Fruit fly (Drosophila melanogaster) Kc167 (cell line): ENCODE results near the gene Manf.

Experiments used
- Myc ChIP-seq: fragments of >200 bp; optimal IDR thresholded peaks from 2 replicates; lab custom pipeline; 2017; ENCODE audit warnings: missing external identifiers
- Sin3A ChIP-seq: fragments of >200 bp; optimal IDR thresholded peaks from 2 replicates; lab custom pipeline; 2018; ENCODE audit warnings: missing external identifiers
- h ChIP-seq: fragments of >200 bp; optimal IDR thresholded peaks from 3 replicates; lab custom pipeline; 2018; ENCODE audit warnings: missing external identifiers
- insv ChIP-seq: fragments of >200 bp; optimal IDR thresholded peaks from 3 replicates; lab custom pipeline; 2018; ENCODE audit warnings: missing external identifiers
- psq ChIP-seq: fragments of >200 bp; optimal IDR thresholded peaks from 2 replicates; lab custom pipeline; 2017; ENCODE audit warnings: missing external identifiers
- ttk ChIP-seq: sonication (Bioruptor generic); optimal IDR thresholded peaks from 2 replicates; lab custom pipeline; 2017; ENCODE audit warnings: missing external identifiers

The Manf gene

DNA sequence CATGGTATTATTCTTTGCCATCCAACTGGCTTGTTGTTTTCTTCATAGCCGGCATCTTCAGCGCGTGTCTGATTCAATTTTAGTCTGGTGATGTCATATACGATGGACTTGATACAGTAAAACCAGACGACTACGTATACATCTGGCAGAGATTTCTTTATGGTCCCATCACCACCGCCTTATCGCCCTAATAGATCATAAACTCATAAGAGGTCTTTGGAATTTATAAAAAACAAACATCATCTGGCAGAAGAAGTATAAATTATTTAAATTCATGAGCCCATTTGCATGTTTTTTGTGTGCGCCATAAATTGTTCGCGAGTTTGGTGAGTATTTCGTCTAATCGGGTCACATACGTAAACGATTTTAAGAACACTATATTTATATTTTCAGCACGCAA lies 915 bp upstream of the Manf start:
- TF ChIP-seq ttk: no peak

DNA sequence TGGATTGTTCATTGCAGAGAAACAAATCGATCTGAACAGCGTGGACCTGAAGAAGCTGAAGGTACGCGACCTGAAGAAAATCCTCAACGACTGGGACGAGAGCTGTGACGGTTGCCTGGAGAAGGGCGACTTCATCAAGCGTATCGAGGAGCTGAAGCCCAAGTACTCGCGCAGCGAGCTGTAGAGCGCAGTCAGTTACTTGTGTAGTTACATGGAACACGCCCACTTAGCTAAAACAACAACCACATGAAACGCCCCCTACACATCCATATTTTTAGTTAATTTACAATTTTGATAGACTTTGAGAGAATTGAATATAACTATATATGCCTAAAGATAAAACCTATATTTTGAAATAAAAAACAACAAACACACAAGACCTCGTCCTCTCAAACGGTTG lies 1.2 kb downstream of the Manf start:
- TF ChIP-seq Sin3A (lab: Kevin White, UChicago) (no peak), ttk (no peak), Myc (lab: Kevin White, UChicago) (no peak), insv (no peak), psq (lab: Kevin White, UChicago) (no peak), h (lab: Kevin White, UChicago) (no peak)

DNA sequence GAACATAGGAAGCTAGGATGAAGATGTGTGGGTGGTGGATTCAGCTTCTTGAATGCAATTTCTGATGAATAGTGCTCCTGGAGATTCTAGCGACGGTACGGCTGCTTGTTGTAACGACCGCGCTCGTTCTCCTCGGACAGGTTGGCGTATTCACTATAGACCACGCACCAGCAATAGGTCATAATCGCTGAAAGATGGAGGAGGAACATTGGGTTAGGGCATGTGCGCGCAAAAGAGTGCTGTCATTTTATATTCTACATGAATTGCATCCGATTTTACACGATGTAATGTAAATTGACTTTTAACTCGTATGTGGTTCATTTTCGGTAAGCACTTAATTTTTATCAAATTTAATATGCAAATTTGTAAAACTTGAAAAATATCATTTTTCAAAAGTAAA lies 1.8 kb downstream of the Manf start:
- TF ChIP-seq Sin3A (lab: Kevin White, UChicago) (no peak), ttk (no peak), h (lab: Kevin White, UChicago) (no peak), Myc (lab: Kevin White, UChicago) (no peak), insv (no peak), psq (lab: Kevin White, UChicago) (no peak)

DNA sequence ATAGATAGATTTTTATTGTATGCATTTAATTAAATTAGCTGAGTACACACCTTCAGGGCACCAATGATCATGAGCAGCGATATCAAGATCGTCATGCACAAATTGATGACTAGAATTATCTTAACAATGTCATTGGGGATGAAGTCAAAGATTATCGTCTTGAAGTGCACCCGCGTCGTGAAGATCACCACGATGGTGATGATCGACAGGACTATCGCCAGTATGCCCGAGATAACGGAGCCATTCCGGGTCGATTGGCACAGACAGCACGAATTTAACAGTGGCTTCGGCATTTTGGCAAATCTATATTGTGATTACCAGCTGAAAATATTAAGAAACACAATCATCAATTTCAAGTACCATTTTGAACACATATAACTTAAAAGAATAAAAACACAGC lies 2.8 kb downstream of the Manf start:
- TF ChIP-seq insv: no peak
- no peak for TF ChIP-seq h (lab: Kevin White, UChicago)
- TF ChIP-seq Sin3A (lab: Kevin White, UChicago): no peak
- TF ChIP-seq Myc (lab: Kevin White, UChicago): no peak
- no peak for TF ChIP-seq ttk
- TF ChIP-seq psq (lab: Kevin White, UChicago): no peak

DNA sequence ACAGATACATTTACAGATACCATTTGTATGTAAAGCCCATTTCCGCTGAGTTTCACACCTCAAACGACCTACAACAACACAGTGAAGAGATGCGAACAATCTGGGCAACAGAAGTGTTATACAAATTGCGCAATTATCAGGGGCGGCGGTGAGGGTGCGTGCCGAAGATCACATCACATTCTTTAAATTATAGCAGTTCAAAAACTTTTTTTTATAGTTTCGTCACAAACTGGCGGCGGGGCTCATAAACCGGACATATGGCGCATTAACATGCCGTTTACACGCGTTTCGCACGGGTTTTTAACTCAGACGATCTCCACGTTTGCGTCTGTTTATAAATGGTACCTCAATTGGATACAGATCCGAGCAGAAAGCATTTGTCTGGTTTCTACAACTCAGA lies 4.0 kb downstream of the Manf start:
- no peak for TF ChIP-seq Myc (lab: Kevin White, UChicago)
- no peak for TF ChIP-seq Sin3A (lab: Kevin White, UChicago)
- no peak for TF ChIP-seq h (lab: Kevin White, UChicago)
- no peak for TF ChIP-seq insv
- TF ChIP-seq psq (lab: Kevin White, UChicago): no peak
- TF ChIP-seq ttk: no peak

DNA sequence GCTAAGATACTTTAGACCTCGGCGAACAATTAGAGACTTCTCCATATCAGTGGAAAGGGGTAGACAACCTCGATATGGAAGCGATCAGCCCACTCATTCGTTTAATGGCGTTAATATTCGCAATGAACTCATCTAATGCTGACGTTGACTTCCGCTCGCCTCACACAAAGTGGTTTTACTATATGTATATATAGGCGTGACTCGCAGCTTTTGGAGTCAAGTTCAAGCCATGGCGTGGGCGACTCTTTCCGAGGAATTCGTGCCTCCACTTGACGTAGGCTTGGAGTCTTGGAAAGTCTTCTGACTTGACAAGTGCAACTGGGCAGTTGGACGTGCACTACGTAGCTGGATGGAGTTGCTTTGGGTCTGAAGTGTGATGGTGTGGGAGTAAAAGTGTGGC lies 4.5 kb downstream of the Manf start:
- TF ChIP-seq Myc (lab: Kevin White, UChicago) (no peak), Sin3A (lab: Kevin White, UChicago) (no peak), ttk (no peak), insv (no peak), h (lab: Kevin White, UChicago) (no peak), psq (lab: Kevin White, UChicago) (no peak)

DNA sequence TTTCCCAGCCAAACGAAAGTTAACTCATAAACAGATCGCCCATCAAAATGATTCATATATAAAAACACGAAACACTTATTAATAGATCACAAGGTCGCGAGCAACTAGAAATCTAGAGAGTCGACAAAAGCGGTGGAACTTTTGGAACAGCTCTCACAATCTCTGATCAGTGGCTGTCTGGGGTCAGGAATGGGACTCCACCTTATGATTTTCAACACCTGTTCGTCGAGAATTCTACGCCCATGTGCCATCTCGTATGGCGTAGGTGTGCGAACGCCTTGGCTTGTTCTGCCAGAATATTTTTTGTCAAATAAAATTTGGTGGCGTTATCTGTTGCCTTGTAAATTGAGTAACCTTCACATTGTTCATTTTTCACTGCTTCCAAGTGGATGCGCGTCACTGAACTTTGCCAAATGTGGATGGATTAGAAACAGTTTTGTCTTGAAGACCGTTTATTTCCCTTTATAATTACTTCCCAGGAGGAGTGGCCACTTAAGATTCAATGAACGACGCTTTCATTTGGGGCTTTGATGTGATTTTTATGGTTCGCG lies 6.3 kb downstream of the Manf start:
- TF ChIP-seq Myc (lab: Kevin White, UChicago) (no peak), ttk (no peak), psq (lab: Kevin White, UChicago) (no peak), h (lab: Kevin White, UChicago) (no peak), Sin3A (lab: Kevin White, UChicago) (no peak), insv (no peak)

DNA sequence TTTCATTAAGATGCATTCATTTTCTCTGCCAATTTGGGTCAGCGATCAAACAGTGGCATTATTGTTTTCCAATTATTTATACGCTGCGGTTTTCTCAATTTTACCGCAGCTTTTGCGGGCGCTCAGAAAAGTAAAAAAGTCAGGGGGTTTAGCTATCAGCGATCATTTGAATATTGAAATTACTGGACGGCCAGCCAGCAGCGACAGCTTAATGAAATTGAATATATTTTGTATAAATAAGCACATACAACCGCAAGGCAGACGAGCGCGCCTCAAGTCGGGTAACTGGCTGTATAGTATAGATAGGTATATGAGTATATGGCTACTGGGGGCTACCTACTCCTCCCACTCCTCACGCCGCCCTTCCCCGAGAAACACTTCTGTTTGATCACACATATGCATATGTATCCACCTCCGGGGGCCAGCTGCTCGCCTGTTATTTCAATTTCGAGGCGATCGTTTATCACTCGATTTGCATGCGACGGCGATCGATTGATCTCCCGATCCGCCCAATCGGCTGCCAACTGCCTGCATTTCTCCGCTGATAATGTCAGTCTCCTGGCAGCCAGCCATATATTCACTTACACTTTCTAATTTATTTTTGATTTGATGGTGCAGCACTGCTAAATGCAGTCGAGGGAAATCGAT lies 7.1 kb downstream of the Manf start:
- no peak for TF ChIP-seq insv
- no peak for TF ChIP-seq psq (lab: Kevin White, UChicago)

DNA sequence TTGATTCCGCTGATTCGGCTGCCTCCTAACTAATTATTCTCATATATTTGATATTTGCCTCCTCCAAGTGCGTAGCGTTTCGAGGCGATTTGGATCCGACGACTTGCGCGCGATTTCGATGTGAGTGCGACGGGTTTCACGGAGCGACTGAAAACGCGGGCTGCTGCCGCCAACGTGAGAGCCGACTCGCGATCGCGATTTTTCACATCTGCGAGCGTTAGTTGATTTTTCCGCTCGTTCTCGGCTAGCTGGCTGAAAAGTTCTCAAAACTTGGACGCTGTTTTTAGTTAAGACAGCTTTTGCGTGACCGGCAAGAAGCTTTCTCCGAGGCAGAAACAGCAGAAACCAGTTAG lies 7.6 kb downstream of the Manf start, which contains the start of gene CG10311:
CG10311 (minus strand) TSS at position 153 of the 353 bp plus-strand sequence.
- TF ChIP-seq Myc (lab: Kevin White, UChicago): no peak
- TF ChIP-seq psq (lab: Kevin White, UChicago): no peak
- no peak for TF ChIP-seq insv
- TF ChIP-seq ttk: no peak
- no peak for TF ChIP-seq h (lab: Kevin White, UChicago)
- TF ChIP-seq Sin3A (lab: Kevin White, UChicago): no peak

DNA sequence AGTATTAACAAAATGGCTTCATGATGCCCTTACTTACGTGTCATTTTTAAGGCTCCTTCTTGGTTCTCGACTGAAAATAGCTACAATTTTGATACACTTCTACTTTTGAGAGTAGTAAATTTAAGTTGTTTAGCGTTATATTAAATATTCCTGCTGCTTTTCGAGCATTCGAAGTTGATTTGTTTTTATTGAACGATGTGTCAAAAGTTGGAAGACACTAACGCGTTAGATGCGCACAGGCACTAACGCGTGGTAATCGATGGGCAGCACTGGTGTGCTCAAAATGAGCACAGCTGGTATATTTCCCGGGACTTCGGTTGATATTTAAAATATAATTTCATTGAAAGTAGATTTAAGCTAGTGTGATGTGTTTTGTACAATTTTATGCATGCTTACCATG lies 9.9 kb downstream of the Manf start, which contains the start of gene CG17931:
CG17931 (minus strand) TSS at position 369 of the 400 bp plus-strand sequence.
- TF ChIP-seq ttk (no peak), h (lab: Kevin White, UChicago) (no peak), Myc (lab: Kevin White, UChicago) (no peak), psq (lab: Kevin White, UChicago) (no peak), Sin3A (lab: Kevin White, UChicago) (no peak), insv (no peak)

DNA sequence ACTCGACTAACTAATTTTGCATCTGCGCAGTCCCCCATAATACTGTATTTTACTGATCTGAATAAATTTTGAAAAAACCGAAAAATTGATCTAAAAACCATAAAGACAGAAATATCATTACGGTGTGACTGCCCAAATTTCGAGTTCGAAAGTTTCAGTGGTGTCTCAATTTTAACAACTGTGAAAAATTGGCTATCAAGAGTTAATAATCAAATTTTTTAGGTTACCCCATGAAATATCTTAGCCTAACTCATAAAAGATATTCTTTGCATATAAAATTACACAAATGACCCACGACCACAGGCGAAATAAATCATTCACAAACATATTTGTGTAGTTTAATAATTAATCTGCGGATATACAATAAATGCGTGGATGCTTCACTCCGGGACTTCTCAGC lies 10.8 kb downstream of the Manf start, which contains the start of gene CG42446:
CG42446 (minus strand) TSS at position 101 of the 400 bp plus-strand sequence.
- TF ChIP-seq insv (no peak), h (lab: Kevin White, UChicago) (no peak), psq (lab: Kevin White, UChicago) (no peak), Myc (lab: Kevin White, UChicago) (no peak), Sin3A (lab: Kevin White, UChicago) (no peak), ttk (no peak)

DNA sequence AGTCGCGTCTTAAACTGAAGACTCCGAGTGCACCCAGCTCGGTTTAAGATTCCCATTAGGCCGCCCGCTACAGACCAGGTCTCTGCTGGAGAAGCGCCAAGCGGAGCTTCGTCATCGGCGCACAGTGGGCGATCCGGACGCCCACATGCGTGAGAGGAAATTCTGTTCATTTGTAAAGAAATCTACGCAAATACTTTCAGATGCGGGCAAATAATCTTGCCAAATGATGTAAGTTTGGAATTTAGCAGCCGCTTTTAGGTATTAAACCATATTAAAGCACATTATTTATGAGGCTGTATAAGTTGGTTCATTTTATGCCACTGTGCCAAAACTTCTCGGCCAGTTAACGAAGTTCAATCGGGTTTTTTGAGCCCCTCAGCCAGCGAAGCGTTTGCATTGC lies 19.1 kb downstream of the Manf start, which contains the start of gene js:
js (minus strand) TSS at position 19 of the 400 bp plus-strand sequence.
- TF ChIP-seq insv (no peak), ttk (no peak), Myc (lab: Kevin White, UChicago) (no peak), Sin3A (lab: Kevin White, UChicago) (no peak), h (lab: Kevin White, UChicago) (no peak), psq (lab: Kevin White, UChicago) (no peak)

DNA sequence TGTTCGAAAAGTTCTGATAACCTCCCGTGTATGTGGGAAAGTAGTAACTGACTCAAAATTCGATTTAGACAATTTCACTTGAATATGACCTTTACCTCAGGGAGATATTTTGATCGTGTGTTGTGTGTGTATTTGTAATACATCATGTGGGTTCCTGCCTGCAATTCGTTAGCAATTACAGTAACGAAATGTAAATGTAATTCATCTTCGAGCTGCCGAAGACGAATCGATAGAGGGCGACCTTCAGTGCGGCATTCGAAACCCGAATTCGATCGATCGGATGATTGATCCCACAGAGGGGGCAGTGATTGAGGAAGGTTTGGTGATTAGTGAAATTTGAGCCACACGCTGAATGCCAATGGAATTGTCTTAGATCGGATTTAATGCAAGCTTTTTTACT lies 21.2 kb downstream of the Manf start, which contains the start of gene CG10317:
CG10317 (minus strand) TSS at position 101 of the 400 bp plus-strand sequence.
- no peak for TF ChIP-seq psq (lab: Kevin White, UChicago)
- TF ChIP-seq ttk: no peak
- TF ChIP-seq h (lab: Kevin White, UChicago): no peak
- TF ChIP-seq Sin3A (lab: Kevin White, UChicago): no peak
- no peak for TF ChIP-seq Myc (lab: Kevin White, UChicago)
- TF ChIP-seq insv: no peak
